Fruit fly (Drosophila melanogaster) whole organism, larva: ENCODE measurements around the gene Gr10b.

Experiments used
- noc ChIP-seq: fragments of 200-800 bp; sonication (Bioruptor generic); optimal IDR thresholded peaks from 3 replicates; lab custom pipeline; 2019; ENCODE audit warnings: missing biosample characterization, mild to moderate bottlenecking, missing genetic modification characterization, moderate library complexity

Gr10b gene

dm6 chrX:11390625-11391363 lies 22.2 kb downstream of the Gr10b start:
- peak; percentile 76 for TF ChIP-seq noc (tag; lab: Kevin White, UChicago)

- no peak for TF ChIP-seq noc (tag; lab: Kevin White, UChicago)
These were observed 23.2 kb downstream of the Gr10b start for dm6 chrX:11389494-11390447.

dm6 chrX:11385498-11385897 lies 27.5 kb downstream of the Gr10b start:
- TF ChIP-seq noc (tag; lab: Kevin White, UChicago): no peak

dm6 chrX:11384023-11384444 lies 29.0 kb downstream of the Gr10b start:
- TF ChIP-seq noc (tag; lab: Kevin White, UChicago): peak; percentile 45

- no peak for TF ChIP-seq noc (tag; lab: Kevin White, UChicago)
These were observed 29.5 kb downstream of the Gr10b start for dm6 chrX:11383530-11383929.

- no peak for TF ChIP-seq noc (tag; lab: Kevin White, UChicago)
These were observed 30.4 kb downstream of the Gr10b start for dm6 chrX:11382588-11382987.

- no peak for TF ChIP-seq noc (tag; lab: Kevin White, UChicago)
These were observed 33.2 kb downstream of the Gr10b start for dm6 chrX:11379747-11380146.

dm6 chrX:11379139-11379538 lies 33.9 kb downstream of the Gr10b start:
- TF ChIP-seq noc (tag; lab: Kevin White, UChicago): no peak

- no peak for TF ChIP-seq noc (tag; lab: Kevin White, UChicago)
These were observed 34.6 kb downstream of the Gr10b start for dm6 chrX:11378388-11378787.

dm6 chrX:11374320-11374719 lies 38.7 kb downstream of the Gr10b start:
- no peak for TF ChIP-seq noc (tag; lab: Kevin White, UChicago)

dm6 chrX:11372764-11373712 lies 40.0 kb downstream of the Gr10b start:
- no peak for TF ChIP-seq noc (tag; lab: Kevin White, UChicago)

dm6 chrX:11371613-11372012 lies 41.4 kb downstream of the Gr10b start:
- no peak for TF ChIP-seq noc (tag; lab: Kevin White, UChicago)

- no peak for TF ChIP-seq noc (tag; lab: Kevin White, UChicago)
These were observed 42.2 kb downstream of the Gr10b start for dm6 chrX:11370792-11371191.

- no peak for TF ChIP-seq noc (tag; lab: Kevin White, UChicago)
These were observed 43.6 kb downstream of the Gr10b start, which contains the start of gene dlg1 for dm6 chrX:11369374-11369773. Gene dlg1, plus strand, starts transcription at chrX:11369665.
